Worm (Caenorhabditis elegans): ENCODE results near the gene F26C11.1.

DNA sequence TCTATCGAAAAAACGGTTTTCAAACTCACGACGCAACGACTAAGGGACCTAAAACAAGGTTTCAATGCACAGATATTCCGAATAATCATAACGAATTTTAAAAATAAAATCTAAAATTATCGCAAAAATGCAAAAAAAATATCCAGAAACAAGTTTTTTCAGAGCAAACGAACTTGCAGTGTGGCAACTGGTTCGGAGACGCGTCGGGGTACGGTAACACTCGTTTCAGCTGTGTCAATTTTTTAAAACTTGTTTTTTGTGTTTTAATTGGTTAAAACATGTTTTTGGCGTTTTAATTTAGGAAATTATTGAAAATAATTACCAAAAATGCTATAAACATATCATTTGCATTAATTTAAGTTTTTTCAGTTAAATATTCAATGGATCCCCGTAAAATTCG is 2.1 kb upstream of the F26C11.1 start, which contains the start of gene C08H9.16:
- TF ChIP-seq nhr-25 (tag; optimal IDR thresholded peaks at IDR 0.05) (peak; percentile 26), unc-39 (tag; optimal IDR thresholded peaks at IDR 0.05) (no peak), nhr-76 (tag; optimal IDR thresholded peaks at IDR 0.05) (no peak), elt-1 (tag; optimal IDR thresholded peaks at IDR 0.05) (no peak), nfya-1 (tag; optimal IDR thresholded peaks at IDR 0.05; ENCODE audit: insufficient read depth) (peak; percentile 97), elt-3 (tag; optimal IDR thresholded peaks at IDR 0.05) (no peak), unc-62 (GFP tag; optimal IDR thresholded peaks at IDR 0.05) (no peak), fos-1 (tag; optimal IDR thresholded peaks at IDR 0.05) (no peak), snpc-4 (tag; optimal IDR thresholded peaks at IDR 0.05) (peak; percentile 69), tbx-2 (tag; optimal IDR thresholded peaks at IDR 0.05) (no peak), ama-1 (optimal IDR thresholded peaks at IDR 0.05) (no peak), ceh-28 (tag; optimal IDR thresholded peaks at IDR 0.05) (peak; percentile 14)

Data from whole organism, L3 larva.